Worm (Caenorhabditis elegans) whole organism, mixed stage, embryonic: Measurements from ENCODE around the gene twnk-1.

Experiments used
- bed-3 ChIP-seq: fragments of 200-800 bp; sonication (Bioruptor generic); optimal IDR thresholded peaks from 3 replicates; lab custom pipeline; 2018; ENCODE audit warnings: mild to moderate bottlenecking, missing genetic modification characterization, moderate library complexity, missing compliant biosample characterization
- ceh-39 ChIP-seq: fragments of 150-350 bp; optimal IDR thresholded peaks from 2 replicates; lab custom pipeline; 2014; ENCODE audit warnings: missing biosample characterization, missing genetic modification characterization
- lin-13 ChIP-seq: fragments of 150-350 bp; optimal IDR thresholded peaks from 2 replicates; lab custom pipeline; 2014; ENCODE audit warnings: missing biosample characterization, missing genetic modification characterization
- nhr-12 ChIP-seq: fragments of 150-350 bp; optimal IDR thresholded peaks from 2 replicates; lab custom pipeline; 2014; ENCODE audit warnings: missing biosample characterization, missing genetic modification characterization
- pha-4 ChIP-seq: fragments of 150-350 bp; optimal IDR thresholded peaks from 2 replicates; lab custom pipeline; 2018; ENCODE audit warnings: missing biosample characterization, missing genetic modification reagents, missing genetic modification characterization
- unc-120 ChIP-seq: sonication (generic microtip); optimal IDR thresholded peaks from 2 replicates; lab custom pipeline; 2017; ENCODE audit warnings: missing genetic modification characterization, missing compliant biosample characterization; ENCODE audit not compliant: poor library complexity, severe bottlenecking

- TF ChIP-seq nhr-12 (tag; lab: Kevin White, UChicago) (peak; percentile 32), ceh-39 (peak; percentile 95), pha-4 (tag; lab: Kevin White, UChicago) (peak; percentile 98), lin-13 (tag; lab: Kevin White, UChicago) (peak; percentile 93), unc-120 (peak; percentile 82), bed-3 (GFP tag; lab: Kevin White, UChicago) (no peak)
Observed at ce11 chrX:5841060-5841642, 50.1 kb downstream of the twnk-1 start, which contains the start of gene puf-9.
